Worm (Caenorhabditis elegans): ENCODE measurements around the gene ints-9.

ints-9 gene

ce11 chrV:7598269-7598668 lies 22.7 kb downstream of the ints-9 start, which contains the start of gene C50E3.7:
C50E3.7 (minus strand) TSS chrV:7598369.
- TF ChIP-seq crh-2 (tag; optimal IDR thresholded peaks at IDR 0.05) (no peak), mbf-1 (tag; optimal IDR thresholded peaks at IDR 0.05) (no peak), unc-62 (GFP tag; optimal IDR thresholded peaks at IDR 0.05) (no peak), sem-4 (tag; optimal IDR thresholded peaks at IDR 0.05) (no peak), nhr-23 (tag; optimal IDR thresholded peaks at IDR 0.05) (no peak), peb-1 (tag; optimal IDR thresholded peaks at IDR 0.05) (no peak), unc-39 (tag; optimal IDR thresholded peaks at IDR 0.05) (no peak), alr-1 (tag; optimal IDR thresholded peaks at IDR 0.05) (no peak), ceh-16 (tag; optimal IDR thresholded peaks at IDR 0.05) (no peak), C34F6.9 (tag; optimal IDR thresholded peaks at IDR 0.05) (no peak), elt-1 (tag; optimal IDR thresholded peaks at IDR 0.05) (no peak), zag-1 (tag; optimal IDR thresholded peaks at IDR 0.05) (no peak), R02D3.7 (tag; optimal IDR thresholded peaks at IDR 0.05) (no peak), nhr-25 (tag; optimal IDR thresholded peaks at IDR 0.05) (no peak), lin-39 (tag; optimal IDR thresholded peaks at IDR 0.05) (no peak), unc-55 (GFP tag; optimal IDR thresholded peaks at IDR 0.05) (no peak), egl-27 (tag; optimal IDR thresholded peaks at IDR 0.05) (no peak), skn-1 (tag; optimal IDR thresholded peaks at IDR 0.05) (no peak), fos-1 (tag; optimal IDR thresholded peaks at IDR 0.05) (no peak), ztf-11 (tag; optimal IDR thresholded peaks at IDR 0.05) (no peak)

ce11 chrV:7600149-7600548 lies 24.5 kb downstream of the ints-9 start, which contains the start of gene C50E3.9:
C50E3.9 (minus strand) TSS chrV:7600249.
- TF ChIP-seq nhr-11 (tag; optimal IDR thresholded peaks at IDR 0.05) (no peak), lin-11 (tag; optimal IDR thresholded peaks at IDR 0.05) (no peak), egl-27 (tag; optimal IDR thresholded peaks at IDR 0.05) (no peak), ztf-1 (GFP tag; conservative IDR thresholded peaks at IDR 0.05) (no peak), snpc-4 (tag; optimal IDR thresholded peaks at IDR 0.05) (no peak), F13H6.1 (tag; optimal IDR thresholded peaks at IDR 0.05) (no peak), unc-62 (GFP tag; optimal IDR thresholded peaks at IDR 0.05) (no peak), ama-1 (optimal IDR thresholded peaks at IDR 0.05) (no peak), unc-39 (tag; optimal IDR thresholded peaks at IDR 0.05) (no peak)

- no peak for TF ChIP-seq unc-62 (GFP tag; optimal IDR thresholded peaks at IDR 0.05)
- no peak for TF ChIP-seq elt-3 (tag; optimal IDR thresholded peaks at IDR 0.05)
- no peak for TF ChIP-seq nhr-21 (tag; optimal IDR thresholded peaks at IDR 0.05)
- TF ChIP-seq Y55F3AM.14 (GFP tag; optimal IDR thresholded peaks at IDR 0.05), result no peak
- TF ChIP-seq skn-1 (tag; optimal IDR thresholded peaks at IDR 0.05), result no peak
- no peak for TF ChIP-seq alr-1 (tag; optimal IDR thresholded peaks at IDR 0.05)
- no peak for TF ChIP-seq sem-4 (tag; optimal IDR thresholded peaks at IDR 0.05)
These were observed 25.8 kb downstream of the ints-9 start, which contains the start of gene scl-26 for ce11 chrV:7601443-7601842. scl-26 (minus strand) TSS chrV:7601543.

ce11 chrV:7603404-7603803 lies 27.8 kb downstream of the ints-9 start, which contains the start of gene C50E3.11:
C50E3.11 (minus strand) TSS chrV:7603486.
- no peak for TF ChIP-seq Y55F3AM.14 (GFP tag; optimal IDR thresholded peaks at IDR 0.05)
- no peak for TF ChIP-seq nhr-10 (tag; optimal IDR thresholded peaks at IDR 0.05)
- TF ChIP-seq crh-2 (tag; optimal IDR thresholded peaks at IDR 0.05), result no peak
- no peak for TF ChIP-seq skn-1 (tag; optimal IDR thresholded peaks at IDR 0.05)
- TF ChIP-seq blmp-1 (tag; optimal IDR thresholded peaks at IDR 0.05; ENCODE audit: insufficient read depth), result no peak
- TF ChIP-seq alr-1 (tag; optimal IDR thresholded peaks at IDR 0.05), result no peak
- no peak for TF ChIP-seq mab-5 (tag; optimal IDR thresholded peaks at IDR 0.05)
- no peak for TF ChIP-seq nhr-77 (tag; optimal IDR thresholded peaks at IDR 0.05)
- TF ChIP-seq unc-55 (GFP tag; optimal IDR thresholded peaks at IDR 0.05), result no peak
- no peak for TF ChIP-seq lin-13 (GFP tag; optimal IDR thresholded peaks at IDR 0.05)
- TF ChIP-seq ceh-16 (tag; optimal IDR thresholded peaks at IDR 0.05), result no peak
- TF ChIP-seq ztf-1 (GFP tag; conservative IDR thresholded peaks at IDR 0.05), result no peak
- TF ChIP-seq ZK546.5 (tag; optimal IDR thresholded peaks at IDR 0.05), result no peak
- no peak for TF ChIP-seq unc-62 (GFP tag; optimal IDR thresholded peaks at IDR 0.05)
- no peak for TF ChIP-seq snpc-4 (tag; optimal IDR thresholded peaks at IDR 0.05)
- TF ChIP-seq nhr-23 (tag; optimal IDR thresholded peaks at IDR 0.05), result no peak
- no peak for TF ChIP-seq nhr-11 (tag; optimal IDR thresholded peaks at IDR 0.05)

ce11 chrV:7604858-7605257 lies 29.3 kb downstream of the ints-9 start, which contains the start of gene clec-213:
clec-213 (plus strand) TSS chrV:7605158.
- TF ChIP-seq ZK546.5 (tag; optimal IDR thresholded peaks at IDR 0.05), result no peak
- TF ChIP-seq skn-1 (tag; optimal IDR thresholded peaks at IDR 0.05), result no peak
- TF ChIP-seq blmp-1 (tag; optimal IDR thresholded peaks at IDR 0.05; ENCODE audit: insufficient read depth), result no peak
- TF ChIP-seq nhr-11 (tag; optimal IDR thresholded peaks at IDR 0.05), result no peak
- no peak for TF ChIP-seq fos-1 (tag; optimal IDR thresholded peaks at IDR 0.05)
- TF ChIP-seq unc-39 (tag; optimal IDR thresholded peaks at IDR 0.05), result no peak
